Worm (Caenorhabditis elegans) whole organism, early embryonic: ENCODE measurements around the gene ugt-24.

Experiments
- F13C5.2 ChIP-seq: sonication (generic microtip); optimal IDR thresholded peaks from 2 replicates; lab custom pipeline; 2017; ENCODE audit warnings: mild to moderate bottlenecking, missing genetic modification characterization, inconsistent platforms, missing compliant biosample characterization
- hmg-4 ChIP-seq: fragments of 200-800 bp; sonication (Bioruptor generic); optimal IDR thresholded peaks from 2 replicates; lab custom pipeline; 2018; ENCODE audit warnings: mild to moderate bottlenecking, missing genetic modification characterization, missing compliant biosample characterization
- hnd-1 ChIP-seq: sonication (generic microtip); optimal IDR thresholded peaks from 2 replicates; lab custom pipeline; 2016; ENCODE audit warnings: missing genetic modification characterization, missing compliant biosample characterization
- tra-4 ChIP-seq: sonication (generic microtip); optimal IDR thresholded peaks from 2 replicates; lab custom pipeline; 2017; ENCODE audit warnings: missing genetic modification characterization, missing compliant biosample characterization

ce11 chrIV:6219429-6219828 lies 8.9 kb upstream of the ugt-24 start, which contains the start of gene C49A9.4:
- TF ChIP-seq hnd-1 = no peak
- TF ChIP-seq tra-4 (tag; lab: Kevin White, UChicago) = no peak
- no peak for TF ChIP-seq F13C5.2 (tag; lab: Kevin White, UChicago)
- no peak for TF ChIP-seq hmg-4 (GFP tag; lab: Kevin White, UChicago)
